Worm (Caenorhabditis elegans): Measurements from ENCODE around the gene W02B12.16.

W02B12.16 gene

DNA sequence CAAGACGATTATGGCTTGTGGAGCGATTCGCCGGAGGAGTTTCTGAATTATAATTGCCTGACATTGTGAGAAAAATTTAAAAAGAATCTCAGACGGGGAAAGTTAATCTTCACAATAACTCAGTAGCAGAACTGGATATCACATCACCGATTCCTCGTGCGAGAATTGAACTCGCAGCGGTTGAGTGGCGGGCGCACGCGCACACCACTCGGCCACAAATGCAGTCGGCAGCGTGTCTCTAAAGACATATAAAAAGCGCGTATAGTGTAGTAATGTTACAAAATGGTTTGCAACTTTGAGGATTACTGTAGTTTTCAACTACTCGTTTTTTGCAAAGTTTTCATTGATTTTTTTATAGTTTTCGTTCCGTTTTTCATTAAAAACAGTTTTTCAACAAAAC lies 8.3 kb upstream of the W02B12.16 start (continued):
- peak; percentile 79 for TF ChIP-seq rnt-1 (tag; optimal IDR thresholded peaks at IDR 0.05)
- peak; percentile 19 to 61 (median 59) for TF ChIP-seq dpl-1 (GFP tag; optimal IDR thresholded peaks at IDR 0.05)
- no peak for TF ChIP-seq sptf-1 (tag; optimal IDR thresholded peaks at IDR 0.05)
- no peak for TF ChIP-seq nhr-11 (tag; optimal IDR thresholded peaks at IDR 0.05)
- peak; percentile 53 for TF ChIP-seq xbp-1 (tag; optimal IDR thresholded peaks at IDR 0.05)
- TF ChIP-seq swsn-7 (tag; optimal IDR thresholded peaks at IDR 0.05): peak; percentile 70
- peak; percentile 85 for TF ChIP-seq snu-23 (GFP tag; optimal IDR thresholded peaks at IDR 0.05)
- no peak for TF ChIP-seq C34B4.2 (tag; optimal IDR thresholded peaks at IDR 0.05)
- peak; percentile 41 for TF ChIP-seq skn-1 (tag; optimal IDR thresholded peaks at IDR 0.05)
- TF ChIP-seq lin-14 (GFP tag; optimal IDR thresholded peaks at IDR 0.05): no peak
- TF ChIP-seq pax-3 (tag; optimal IDR thresholded peaks at IDR 0.05): no peak
- TF ChIP-seq lin-39 (tag; optimal IDR thresholded peaks at IDR 0.05): no peak
- peak; percentile 82 for TF ChIP-seq lir-3 (tag; optimal IDR thresholded peaks at IDR 0.05; ENCODE audit: poor library complexity)
- TF ChIP-seq unc-86 (tag; optimal IDR thresholded peaks at IDR 0.05): peak; percentile 16
- TF ChIP-seq grh-1 (GFP tag; IDR thresholded peaks at IDR 0.05): peak; percentile 44; the same call in 1 of the 2 replicates
- peak in 1 of 2 experiments; percentile 25 for TF ChIP-seq egl-27 (tag; optimal IDR thresholded peaks at IDR 0.05)
- TF ChIP-seq mep-1 (tag; optimal IDR thresholded peaks at IDR 0.05): peak; percentile 85
- TF ChIP-seq fos-1 (tag; optimal IDR thresholded peaks at IDR 0.05): peak; percentile 8
- peak; percentile 72 to 91 for TF ChIP-seq lsy-2 (tag; optimal IDR thresholded peaks at IDR 0.05)
- peak; percentile 38 to 87 (median 46) for TF ChIP-seq ceh-82 (tag; optimal IDR thresholded peaks at IDR 0.05)
- peak; percentile 70 for TF ChIP-seq fkh-8 (tag; optimal IDR thresholded peaks at IDR 0.05)
- peak; percentile 14 for TF ChIP-seq ztf-4 (tag; optimal IDR thresholded peaks at IDR 0.05)
- peak; percentile 79 for TF ChIP-seq nhr-85 (tag)
- TF ChIP-seq lin-15B (tag; optimal IDR thresholded peaks at IDR 0.05): peak; percentile 37
- peak; percentile 60 for TF ChIP-seq ceh-88 (GFP tag; IDR thresholded peaks at IDR 0.05)
- peak; percentile 51 for TF ChIP-seq snpc-4 (tag; optimal IDR thresholded peaks at IDR 0.05)
- TF ChIP-seq tbx-2 (tag; optimal IDR thresholded peaks at IDR 0.05): peak; percentile 54
- TF ChIP-seq fkh-10 (GFP tag; optimal IDR thresholded peaks at IDR 0.05): peak; percentile 40
- peak in 1 of 2 experiments; percentile 52 for TF ChIP-seq ztf-11 (tag; optimal IDR thresholded peaks at IDR 0.05)
- peak in 2 of 6 experiments; percentile 34 to 51 for TF ChIP-seq elt-3 (tag; optimal IDR thresholded peaks at IDR 0.05)
- TF ChIP-seq aly-2 (tag; optimal IDR thresholded peaks at IDR 0.05): peak; percentile 69
- TF ChIP-seq jun-1 (tag; optimal IDR thresholded peaks at IDR 0.05): peak; percentile 63
- no peak for TF ChIP-seq Y116A8C.19 (tag; optimal IDR thresholded peaks at IDR 0.05; ENCODE audit: borderline replicate concordance)
- peak; percentile 19 for TF ChIP-seq egl-13 (tag; optimal IDR thresholded peaks at IDR 0.05)
- TF ChIP-seq ceh-90 (tag; optimal IDR thresholded peaks at IDR 0.05): no peak
- peak in 1 of 2 experiments; percentile 85 for TF ChIP-seq mdl-1 (tag; optimal IDR thresholded peaks at IDR 0.05)
- TF ChIP-seq zip-4 (GFP tag; optimal IDR thresholded peaks at IDR 0.05): peak; percentile 15
- TF ChIP-seq F16B12.6 (tag; optimal IDR thresholded peaks at IDR 0.05): peak; percentile 46
- no peak for TF ChIP-seq mab-9 (GFP tag; IDR thresholded peaks at IDR 0.05)
- peak; percentile 68 for TF ChIP-seq nhr-20 (tag; optimal IDR thresholded peaks at IDR 0.05)

DNA sequence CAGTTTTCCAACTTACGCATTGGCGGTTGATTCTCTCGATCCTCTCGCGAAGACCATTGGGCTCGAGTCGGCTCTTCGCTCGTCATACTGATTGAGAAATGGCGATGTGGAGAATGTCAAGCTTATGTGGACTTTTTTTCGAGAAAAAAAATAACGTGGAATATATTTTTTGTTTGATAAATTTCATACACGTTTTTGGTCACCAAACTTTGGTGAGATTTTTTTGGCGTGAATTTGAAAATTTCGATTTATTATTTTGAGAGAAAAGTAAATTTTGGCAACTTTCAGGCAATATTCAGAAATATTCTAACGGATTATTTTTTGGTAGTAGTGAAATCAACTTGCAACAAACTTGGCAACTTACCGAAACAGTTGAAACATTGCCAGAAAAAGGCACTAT lies 2.8 kb upstream of the W02B12.16 start, which contains the start of gene W02B12.12:
W02B12.12 (minus strand) TSS at position 101 of the 400 bp plus-strand sequence.
- TF ChIP-seq elt-3 (tag; optimal IDR thresholded peaks at IDR 0.05) (no peak), dsc-1 (tag; optimal IDR thresholded peaks at IDR 0.05) (no peak), nhr-77 (tag; optimal IDR thresholded peaks at IDR 0.05) (no peak), aly-2 (tag; optimal IDR thresholded peaks at IDR 0.05) (no peak), ets-5 (GFP tag; IDR thresholded peaks at IDR 0.05) (no peak), jun-1 (tag; optimal IDR thresholded peaks at IDR 0.05) (no peak), nhr-84 (tag; optimal IDR thresholded peaks at IDR 0.05) (no peak), efl-3 (GFP tag; optimal IDR thresholded peaks at IDR 0.05) (no peak), nhr-20 (tag; optimal IDR thresholded peaks at IDR 0.05) (no peak), sptf-1 (tag; optimal IDR thresholded peaks at IDR 0.05) (no peak), alr-1 (tag; optimal IDR thresholded peaks at IDR 0.05; ENCODE audit: borderline replicate concordance) (no peak), nhr-76 (tag; optimal IDR thresholded peaks at IDR 0.05) (no peak), tlp-1 (tag; optimal IDR thresholded peaks at IDR 0.05) (no peak), unc-62 (GFP tag; optimal IDR thresholded peaks at IDR 0.05) (no peak), unc-30 (tag; optimal IDR thresholded peaks at IDR 0.05) (no peak)
